Fruit fly (Drosophila melanogaster) whole organism: ENCODE measurements around the gene HP1e.

Source experiments
- CG8478 ChIP-seq: fragments of >200 bp; optimal IDR thresholded peaks from 2 replicates; lab custom pipeline; 2018; ENCODE audit warnings: inconsistent platforms
- Dll ChIP-seq: fragments of >200 bp; optimal IDR thresholded peaks from 2 replicates; lab custom pipeline; 2017
- EcR ChIP-seq, 2 experiments: fragments of >200 bp; optimal IDR thresholded peaks; 2 replicates each; lab custom pipeline; 2017; ENCODE audit warnings: missing biosample characterization in 2 of 2, missing genetic modification characterization in 2 of 2, missing genetic modification reagents in 2 of 2
- pan ChIP-seq: fragments of >200 bp; optimal IDR thresholded peaks from 2 replicates; lab custom pipeline; 2017
- psq ChIP-seq: fragments of >200 bp; optimal IDR thresholded peaks from 2 replicates; lab custom pipeline; 2017
- usp ChIP-seq: fragments of >200 bp; optimal IDR thresholded peaks from 2 replicates; lab custom pipeline; 2017; ENCODE audit warnings: missing biosample characterization, missing genetic modification characterization, mixed read lengths

DNA sequence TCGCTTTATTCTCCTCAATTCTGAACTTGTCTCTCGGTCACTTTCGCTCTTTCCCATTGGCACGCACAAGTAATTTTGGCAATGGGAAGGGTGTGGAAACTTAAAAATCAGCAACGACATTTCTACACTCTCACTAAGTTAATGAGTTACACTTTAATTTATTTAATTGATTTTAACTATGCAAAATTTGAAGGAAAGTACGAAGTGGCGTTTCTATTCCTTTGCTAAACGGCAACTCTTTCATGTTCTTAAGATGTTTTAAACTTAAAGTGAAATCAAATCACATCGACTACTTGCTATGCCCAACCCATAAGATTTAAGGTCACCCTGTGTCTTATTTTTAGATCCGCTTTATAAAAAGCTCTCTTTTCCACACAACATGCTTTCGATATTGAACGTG is 48.8 kb downstream of the HP1e start:
- TF ChIP-seq psq (lab: Kevin White, UChicago) = no peak
- TF ChIP-seq pan (lab: Kevin White, UChicago) = no peak
- no peak for TF ChIP-seq EcR (GFP tag; optimal IDR thresholded peaks at IDR 0.05; lab: Kevin White, UChicago)
- no peak for TF ChIP-seq CG8478
- TF ChIP-seq usp (GFP tag; lab: Kevin White, UChicago) = no peak
- TF ChIP-seq Dll (lab: Kevin White, UChicago) = no peak
